Worm (Caenorhabditis elegans) whole organism, late embryonic: ENCODE data around the gene elt-4.

Experiments
- ama-1 ChIP-seq: fragments of 150-350 bp; optimal IDR thresholded peaks from 2 replicates; lab custom pipeline; 2014
- gmeb-2 ChIP-seq: sonication (generic microtip); optimal IDR thresholded peaks from 2 replicates; lab custom pipeline; 2016; ENCODE audit warnings: missing genetic modification characterization, inconsistent platforms, missing compliant biosample characterization
- hlh-15 ChIP-seq: sonication (generic microtip); optimal IDR thresholded peaks from 2 replicates; lab custom pipeline; 2016; ENCODE audit warnings: missing genetic modification characterization, missing compliant biosample characterization
- unc-42 ChIP-seq: sonication (generic microtip); optimal IDR thresholded peaks from 2 replicates; lab custom pipeline; 2016; ENCODE audit warnings: missing genotype, missing genetic modification characterization, missing compliant biosample characterization

ce11 chrX:10444705-10445104 is 30.6 kb upstream of the elt-4 start, which contains the start of gene C39B10.4:
- no peak for TF ChIP-seq ama-1 (lab: Kevin White, UChicago)
- no peak for TF ChIP-seq unc-42
- no peak for TF ChIP-seq gmeb-2 (tag; lab: Kevin White, UChicago)
- no peak for TF ChIP-seq hlh-15 (tag; lab: Kevin White, UChicago)
